Worm (Caenorhabditis elegans): ENCODE data around the gene ced-9.

ced-9 gene

DNA sequence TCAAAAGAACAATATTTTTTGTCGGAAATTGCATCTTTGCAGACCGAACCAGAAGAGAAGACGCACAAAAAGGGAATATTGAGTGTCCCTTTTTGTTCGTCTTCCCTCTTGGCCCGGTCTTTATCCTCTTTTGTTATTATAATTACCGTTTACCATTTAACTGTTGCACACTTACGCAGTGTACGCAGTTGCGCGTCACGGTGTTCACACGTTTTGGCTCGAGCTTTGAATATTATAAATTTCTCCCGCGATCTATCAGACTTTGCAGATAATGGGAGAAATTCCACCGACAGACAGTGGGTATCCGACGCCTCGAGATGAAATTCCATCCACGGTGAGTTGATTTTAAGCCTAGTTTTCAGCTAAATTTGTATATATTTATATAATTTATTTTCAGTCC lies 14.2 kb upstream of the ced-9 start, which contains the start of gene sas-7:
TSS of gene sas-7 (plus strand) at position 232 of the 400 bp plus-strand sequence.
- no peak for TF ChIP-seq sea-1 (GFP tag; conservative IDR thresholded peaks at IDR 0.05)
- TF ChIP-seq F13C5.2 (tag; optimal IDR thresholded peaks at IDR 0.05), result no peak
- no peak for TF ChIP-seq tbx-11 (GFP tag; IDR thresholded peaks at IDR 0.05)
- no peak for TF ChIP-seq aly-1 (tag; optimal IDR thresholded peaks at IDR 0.05)
- no peak for TF ChIP-seq ceh-36 (tag; optimal IDR thresholded peaks at IDR 0.05)
- TF ChIP-seq hmbx-1 (tag; optimal IDR thresholded peaks at IDR 0.05), result no peak
- no peak for TF ChIP-seq flt-1 (GFP tag; IDR thresholded peaks at IDR 0.05)
- TF ChIP-seq tbx-37 (GFP tag; conservative IDR thresholded peaks at IDR 0.05), result no peak
- TF ChIP-seq hnd-1 (tag; optimal IDR thresholded peaks at IDR 0.05), result no peak
- TF ChIP-seq B0310.2 (tag; optimal IDR thresholded peaks at IDR 0.05), result no peak
- no peak for TF ChIP-seq hmg-4 (GFP tag; optimal IDR thresholded peaks at IDR 0.05)
- no peak for TF ChIP-seq ets-7 (tag; optimal IDR thresholded peaks at IDR 0.05)
- TF ChIP-seq ceh-13 (GFP tag; optimal IDR thresholded peaks at IDR 0.05), result no peak
- no peak for TF ChIP-seq ama-1 (optimal IDR thresholded peaks at IDR 0.05)
- TF ChIP-seq scrt-1 (GFP tag; IDR thresholded peaks at IDR 0.05), result no peak
- TF ChIP-seq pes-1 (GFP tag; IDR thresholded peaks at IDR 0.05), result no peak
- TF ChIP-seq tra-4 (tag; optimal IDR thresholded peaks at IDR 0.05), result no peak

DNA sequence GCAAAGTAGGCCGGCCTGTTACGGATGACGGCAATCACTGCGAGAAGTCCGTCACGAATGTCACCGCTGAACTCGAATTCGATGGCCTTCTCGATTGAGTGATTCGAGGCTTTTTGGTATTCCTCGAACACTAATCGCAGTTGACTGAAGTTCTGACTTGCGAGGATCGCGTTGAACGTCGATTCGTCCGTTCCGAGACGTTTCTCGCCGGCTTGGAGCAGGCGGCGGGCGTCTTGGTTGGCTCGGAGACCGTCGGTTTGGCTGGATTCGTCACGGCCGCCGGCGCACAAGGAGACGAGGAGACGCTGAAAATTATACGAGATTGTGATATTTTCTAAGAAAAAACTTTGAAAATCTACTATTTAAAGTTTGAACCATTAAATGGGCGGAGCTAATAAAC lies 8.6 kb upstream of the ced-9 start:
- TF ChIP-seq sea-1 (GFP tag; conservative IDR thresholded peaks at IDR 0.05) (no peak), B0310.2 (tag; optimal IDR thresholded peaks at IDR 0.05) (no peak), tbx-37 (GFP tag; conservative IDR thresholded peaks at IDR 0.05) (no peak), aly-1 (tag; optimal IDR thresholded peaks at IDR 0.05) (no peak), ceh-13 (GFP tag; optimal IDR thresholded peaks at IDR 0.05) (no peak), scrt-1 (GFP tag; IDR thresholded peaks at IDR 0.05) (no peak), hmg-4 (GFP tag; optimal IDR thresholded peaks at IDR 0.05) (no peak), tra-4 (tag; optimal IDR thresholded peaks at IDR 0.05) (no peak), ama-1 (optimal IDR thresholded peaks at IDR 0.05) (no peak)

ce11 chrIII:10328565-10329541 lies 6.1 kb upstream of the ced-9 start:
- no peak for TF ChIP-seq tbx-37 (GFP tag; conservative IDR thresholded peaks at IDR 0.05)
- TF ChIP-seq hmg-4 (GFP tag; optimal IDR thresholded peaks at IDR 0.05), result no peak
- TF ChIP-seq hnd-1 (tag; optimal IDR thresholded peaks at IDR 0.05), result no peak
- no peak for TF ChIP-seq F13C5.2 (tag; optimal IDR thresholded peaks at IDR 0.05)
- TF ChIP-seq ceh-13 (GFP tag; optimal IDR thresholded peaks at IDR 0.05), result no peak
- TF ChIP-seq scrt-1 (GFP tag; IDR thresholded peaks at IDR 0.05), result 0 out of 2 replicates have a peak, but pooled peaks have one; percentile 15

ce11 chrIII:10329811-10330210 lies 5.2 kb upstream of the ced-9 start:
- TF ChIP-seq B0310.2 (tag; optimal IDR thresholded peaks at IDR 0.05) (no peak), scrt-1 (GFP tag; IDR thresholded peaks at IDR 0.05) (no peak)

ce11 chrIII:10330372-10331062 lies 4.5 kb upstream of the ced-9 start, which contains the start of gene nex-2:
Gene nex-2 (minus strand): TSS chrIII:10330422.
- TF ChIP-seq ets-7 (tag; optimal IDR thresholded peaks at IDR 0.05) (no peak), hmg-4 (GFP tag; optimal IDR thresholded peaks at IDR 0.05) (no peak), F13C5.2 (tag; optimal IDR thresholded peaks at IDR 0.05) (no peak), flt-1 (GFP tag; IDR thresholded peaks at IDR 0.05) (no peak), ceh-13 (GFP tag; optimal IDR thresholded peaks at IDR 0.05) (no peak), aly-1 (tag; optimal IDR thresholded peaks at IDR 0.05) (no peak), pes-1 (GFP tag; IDR thresholded peaks at IDR 0.05) (no peak), ceh-36 (tag; optimal IDR thresholded peaks at IDR 0.05) (no peak), hnd-1 (tag; optimal IDR thresholded peaks at IDR 0.05) (no peak)

- TF ChIP-seq aly-1 (tag; optimal IDR thresholded peaks at IDR 0.05), result no peak
- TF ChIP-seq tbx-11 (GFP tag; IDR thresholded peaks at IDR 0.05), result no peak
- TF ChIP-seq sea-1 (GFP tag; conservative IDR thresholded peaks at IDR 0.05), result no peak
- TF ChIP-seq ceh-13 (GFP tag; optimal IDR thresholded peaks at IDR 0.05), result no peak
- TF ChIP-seq hmg-4 (GFP tag; optimal IDR thresholded peaks at IDR 0.05), result no peak
- no peak for TF ChIP-seq ets-7 (tag; optimal IDR thresholded peaks at IDR 0.05)
- no peak for TF ChIP-seq hmbx-1 (tag; optimal IDR thresholded peaks at IDR 0.05)
- TF ChIP-seq tbx-37 (GFP tag; conservative IDR thresholded peaks at IDR 0.05), result no peak
- no peak for TF ChIP-seq pes-1 (GFP tag; IDR thresholded peaks at IDR 0.05)
Observed at ce11 chrIII:10331232-10331631, 3.7 kb upstream of the ced-9 start.

DNA sequence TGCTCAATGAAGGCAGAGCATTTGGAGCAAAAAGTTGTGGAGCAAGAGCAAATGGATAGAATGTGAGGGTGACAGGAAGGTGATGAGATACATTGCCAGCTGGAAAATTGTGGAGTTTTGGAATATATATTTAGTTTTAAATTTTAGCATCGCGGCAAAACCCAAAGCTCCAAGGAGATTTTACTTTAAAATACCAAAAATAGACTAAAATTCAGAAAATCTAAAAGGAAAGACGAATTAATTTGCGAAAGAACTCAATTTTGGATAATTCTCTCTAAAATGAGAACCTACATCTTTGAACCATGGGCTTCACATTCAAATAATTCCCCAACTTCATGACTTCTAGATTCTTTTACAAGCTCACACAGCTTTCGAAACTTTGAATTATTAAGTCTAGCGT lies 2.4 kb upstream of the ced-9 start, which contains the start of gene T07C4.12:
TSS of gene T07C4.12 (minus strand) at position 101 of the 400 bp plus-strand sequence.
- TF ChIP-seq sea-1 (GFP tag; conservative IDR thresholded peaks at IDR 0.05), result no peak
- TF ChIP-seq tbx-37 (GFP tag; conservative IDR thresholded peaks at IDR 0.05), result no peak
